Worm (Caenorhabditis elegans) whole organism, early embryonic: ENCODE measurements around the gene ttc-39B.
A peak's percentile ranks its signal among the peaks of the same experiment; 100 is the strongest.

Experiments
- B0310.2 ChIP-seq: sonication (generic microtip); optimal IDR thresholded peaks from 2 replicates; lab custom pipeline; 2016; ENCODE audit warnings: mild to moderate bottlenecking, missing genetic modification characterization, missing compliant biosample characterization
- F13C5.2 ChIP-seq: sonication (generic microtip); optimal IDR thresholded peaks from 2 replicates; lab custom pipeline; 2017; ENCODE audit warnings: mild to moderate bottlenecking, missing genetic modification characterization, inconsistent platforms, missing compliant biosample characterization
- aly-1 ChIP-seq: sonication (generic microtip); optimal IDR thresholded peaks from 2 replicates; lab custom pipeline; 2016; ENCODE audit warnings: missing genetic modification characterization, missing compliant biosample characterization
- ama-1 ChIP-seq: fragments of 150-350 bp; optimal IDR thresholded peaks from 2 replicates; lab custom pipeline; 2014
- ceh-13 ChIP-seq: fragments of 200-800 bp; sonication (Bioruptor generic); optimal IDR thresholded peaks from 2 replicates; lab custom pipeline; 2018; ENCODE audit warnings: mild to moderate bottlenecking, missing genetic modification characterization, missing compliant biosample characterization
- ceh-36 ChIP-seq: sonication (generic microtip); optimal IDR thresholded peaks from 2 replicates; lab custom pipeline; 2016; ENCODE audit warnings: missing genetic modification characterization, inconsistent platforms, missing compliant biosample characterization
- ets-7 ChIP-seq: sonication (generic microtip); optimal IDR thresholded peaks from 2 replicates; lab custom pipeline; 2016; ENCODE audit warnings: missing genotype, missing genetic modification characterization, missing compliant biosample characterization
- flt-1 ChIP-seq: fragments of 200-800 bp; sonication (Bioruptor generic); IDR thresholded peaks from 2 replicates; pipeline ENCODE4 v1.3.6; 2022; ENCODE audit warnings: missing genetic modification characterization, missing compliant biosample characterization
- hmbx-1 ChIP-seq: sonication (generic microtip); optimal IDR thresholded peaks from 2 replicates; lab custom pipeline; 2016; ENCODE audit warnings: mild to moderate bottlenecking, missing genetic modification characterization, missing compliant biosample characterization
- hmg-4 ChIP-seq: fragments of 200-800 bp; sonication (Bioruptor generic); optimal IDR thresholded peaks from 2 replicates; lab custom pipeline; 2018; ENCODE audit warnings: mild to moderate bottlenecking, missing genetic modification characterization, missing compliant biosample characterization
- hnd-1 ChIP-seq: sonication (generic microtip); optimal IDR thresholded peaks from 2 replicates; lab custom pipeline; 2016; ENCODE audit warnings: missing genetic modification characterization, missing compliant biosample characterization
- pes-1 ChIP-seq: fragments of 200-800 bp; sonication (Bioruptor generic); IDR thresholded peaks from 2 replicates; pipeline ENCODE4 v1.3.6; 2022; ENCODE audit warnings: missing genetic modification reagents, missing genetic modification characterization, missing compliant biosample characterization
- scrt-1 ChIP-seq: fragments of 200-800 bp; sonication (Bioruptor generic); IDR thresholded peaks from 2 replicates; pipeline ENCODE4 v1.3.6; 2022; ENCODE audit warnings: missing genetic modification characterization, missing compliant biosample characterization
- sea-1 ChIP-seq: fragments of 200-800 bp; sonication (Bioruptor generic); conservative IDR thresholded peaks from 2 replicates; pipeline ENCODE4 v1.3.6; 2022; ENCODE audit warnings: missing genetic modification characterization, missing compliant biosample characterization
- tbx-11 ChIP-seq: fragments of 200-800 bp; sonication (Bioruptor generic); IDR thresholded peaks from 2 replicates; pipeline ENCODE4 v1.3.6; 2022; ENCODE audit warnings: missing genetic modification characterization, missing compliant biosample characterization
- tbx-37 ChIP-seq: fragments of 200-800 bp; sonication (Bioruptor generic); conservative IDR thresholded peaks from 2 replicates; pipeline ENCODE4 v1.3.6; 2022; ENCODE audit warnings: missing genetic modification reagents, missing genetic modification characterization, missing compliant biosample characterization
- tra-4 ChIP-seq: sonication (generic microtip); optimal IDR thresholded peaks from 2 replicates; lab custom pipeline; 2017; ENCODE audit warnings: missing genetic modification characterization, missing compliant biosample characterization

ttc-39B gene

DNA sequence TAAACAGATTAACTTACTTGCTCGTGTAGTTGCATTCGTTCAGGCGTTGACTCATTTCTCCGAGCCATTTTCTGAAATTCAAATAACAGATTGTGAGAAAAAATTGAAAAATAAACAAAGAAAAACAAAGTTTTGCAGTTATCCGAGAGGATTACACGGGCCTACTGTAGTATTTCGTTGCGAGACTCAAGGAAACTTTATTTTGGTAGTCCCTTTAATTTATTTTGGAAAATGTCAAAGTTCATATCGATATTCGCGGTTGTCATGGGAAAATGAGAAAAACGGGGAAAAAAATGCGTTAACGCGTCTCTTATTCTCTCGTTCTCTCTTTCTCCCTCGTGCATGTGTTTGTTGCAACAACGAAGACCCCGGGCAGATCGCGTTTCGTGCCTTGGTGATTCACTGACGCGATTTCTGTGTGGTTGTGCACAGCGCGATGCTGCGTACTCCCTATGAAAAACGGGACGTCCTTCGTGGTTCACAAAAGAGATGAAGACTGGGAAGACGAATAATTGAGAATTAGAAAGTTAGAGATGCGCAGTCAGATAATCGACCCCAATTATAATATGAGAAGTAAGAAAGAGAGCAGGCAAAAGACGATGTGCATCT is 2.5 kb downstream of the ttc-39B start, which contains the start of gene set-4:
Gene set-4, minus strand, starts transcription at position 120 of the 609 bp plus-strand sequence.
- TF ChIP-seq hmg-4 (GFP tag; lab: Kevin White, UChicago) (peak; percentile 82), sea-1 (GFP tag; lab: Robert Waterston, UW) (0 out of 2 replicates have a peak, but pooled peaks have one; percentile 20), ceh-36 (peak; percentile 31), ceh-13 (no peak), flt-1 (GFP tag; lab: Robert Waterston, UW) (no peak), F13C5.2 (tag; lab: Kevin White, UChicago) (peak; percentile 79)

DNA sequence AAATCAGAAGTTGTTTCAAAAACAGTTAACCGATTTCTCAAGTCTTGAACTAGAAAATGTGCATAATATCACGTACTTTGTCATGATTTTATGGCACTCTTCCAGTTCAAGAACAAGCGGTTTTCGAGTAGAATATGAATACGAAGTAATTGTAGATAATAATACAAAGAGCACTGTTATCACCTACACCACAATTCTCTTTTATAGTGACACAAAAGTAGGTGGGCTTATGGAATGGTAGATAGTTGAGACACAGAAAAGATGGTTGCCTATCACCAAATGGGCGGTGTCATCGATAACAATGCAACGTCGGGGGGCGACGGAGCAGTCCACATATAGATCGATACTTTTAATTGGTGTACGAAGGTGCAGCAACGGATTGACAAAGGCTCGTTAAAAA is 5.1 kb downstream of the ttc-39B start:
- no peak for TF ChIP-seq tra-4 (tag; lab: Kevin White, UChicago)
- no peak for TF ChIP-seq hmbx-1 (tag; lab: Kevin White, UChicago)
- no peak for TF ChIP-seq ama-1
- TF ChIP-seq hmg-4 (GFP tag; lab: Kevin White, UChicago): no peak
- TF ChIP-seq ceh-13: no peak
- TF ChIP-seq tbx-11 (GFP tag; lab: Robert Waterston, UW): no peak
- TF ChIP-seq ceh-36: no peak
- TF ChIP-seq ets-7 (tag; lab: Kevin White, UChicago): no peak
- no peak for TF ChIP-seq B0310.2 (tag; lab: Kevin White, UChicago)
- TF ChIP-seq hnd-1 (tag; lab: Kevin White, UChicago): no peak
- TF ChIP-seq sea-1 (GFP tag; lab: Robert Waterston, UW): no peak
- no peak for TF ChIP-seq F13C5.2 (tag; lab: Kevin White, UChicago)
- TF ChIP-seq aly-1: no peak
- no peak for TF ChIP-seq flt-1 (GFP tag; lab: Robert Waterston, UW)

DNA sequence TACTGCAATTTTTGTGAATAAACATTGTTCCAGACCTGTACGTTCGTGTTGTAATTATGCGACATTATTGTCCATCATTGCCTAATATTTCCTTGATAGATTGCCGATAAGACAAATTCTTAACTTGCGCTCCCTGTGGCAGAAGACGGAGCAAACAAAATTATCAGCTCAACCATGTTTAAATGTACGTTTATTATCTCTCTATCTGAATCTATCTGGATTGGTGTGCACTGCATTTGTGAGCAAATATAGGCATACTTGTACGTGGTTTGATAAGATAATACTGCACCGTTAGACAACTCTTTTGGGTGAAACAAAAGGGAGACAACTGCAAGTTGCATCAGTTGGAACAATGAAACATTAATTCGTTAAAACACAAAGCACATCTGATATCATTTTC is 6.5 kb downstream of the ttc-39B start:
- no peak for TF ChIP-seq ama-1
- no peak for TF ChIP-seq ceh-36
- TF ChIP-seq tra-4 (tag; lab: Kevin White, UChicago): no peak
- no peak for TF ChIP-seq hnd-1 (tag; lab: Kevin White, UChicago)
- TF ChIP-seq flt-1 (GFP tag; lab: Robert Waterston, UW): no peak
- TF ChIP-seq tbx-11 (GFP tag; lab: Robert Waterston, UW): no peak
- no peak for TF ChIP-seq ceh-13
- no peak for TF ChIP-seq scrt-1 (GFP tag; lab: Robert Waterston, UW)
- TF ChIP-seq tbx-37: no peak
- TF ChIP-seq ets-7 (tag; lab: Kevin White, UChicago): no peak
- TF ChIP-seq hmbx-1 (tag; lab: Kevin White, UChicago): no peak
- no peak for TF ChIP-seq B0310.2 (tag; lab: Kevin White, UChicago)
- no peak for TF ChIP-seq hmg-4 (GFP tag; lab: Kevin White, UChicago)

DNA sequence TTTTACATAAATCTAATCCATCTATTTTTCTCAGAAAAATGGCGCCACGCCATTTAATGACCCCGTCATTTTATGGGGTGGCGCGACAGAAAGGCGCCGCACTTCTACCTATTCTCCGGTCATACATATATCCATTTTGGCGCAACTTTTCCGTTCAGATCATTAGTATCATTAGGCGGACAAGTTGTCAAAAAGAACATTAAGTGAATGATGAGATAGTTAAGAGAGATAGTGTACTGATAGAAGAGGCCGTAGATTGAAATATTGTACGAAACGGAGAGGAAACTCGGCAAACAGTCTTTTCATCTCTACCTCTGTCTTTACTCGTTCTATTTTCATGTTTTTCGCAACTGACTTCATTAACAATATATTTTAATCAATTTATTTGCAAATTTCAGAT is 9.7 kb downstream of the ttc-39B start, which contains the start of gene sma-6:
Gene sma-6, plus strand, starts transcription at position 399 of the 400 bp plus-strand sequence.
- TF ChIP-seq B0310.2 (tag; lab: Kevin White, UChicago) (no peak), ceh-36 (no peak), ama-1 (no peak), tbx-11 (GFP tag; lab: Robert Waterston, UW) (no peak), hnd-1 (tag; lab: Kevin White, UChicago) (no peak), tbx-37 (no peak), hmbx-1 (tag; lab: Kevin White, UChicago) (no peak), sea-1 (GFP tag; lab: Robert Waterston, UW) (no peak), F13C5.2 (tag; lab: Kevin White, UChicago) (no peak), flt-1 (GFP tag; lab: Robert Waterston, UW) (no peak), aly-1 (no peak), tra-4 (tag; lab: Kevin White, UChicago) (no peak), pes-1 (GFP tag; lab: Robert Waterston, UW) (no peak), ceh-13 (no peak), scrt-1 (GFP tag; lab: Robert Waterston, UW) (no peak), hmg-4 (GFP tag; lab: Kevin White, UChicago) (no peak), ets-7 (tag; lab: Kevin White, UChicago) (no peak)

DNA sequence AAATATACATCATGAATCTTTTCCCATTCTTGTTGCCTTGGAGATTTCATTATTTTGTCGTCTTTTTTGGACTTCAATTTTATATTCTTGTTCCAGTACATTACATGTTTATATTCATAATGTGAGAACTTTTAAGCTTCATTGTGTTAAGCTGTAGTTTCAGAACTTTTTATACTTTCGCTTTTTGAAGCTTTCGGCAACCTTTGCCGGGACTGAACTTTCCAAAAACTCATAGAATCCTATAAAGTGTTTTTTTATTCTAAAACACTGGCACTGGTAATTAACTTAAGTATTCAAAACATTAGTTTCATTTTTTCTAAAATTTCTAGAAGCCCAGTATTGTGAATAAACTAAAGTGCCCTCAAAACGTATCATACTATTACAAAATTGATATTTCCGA is 10.8 kb downstream of the ttc-39B start, which contains the start of gene C32D5.4:
Gene C32D5.4, minus strand, starts transcription at position 101 of the 400 bp plus-strand sequence.
- no peak for TF ChIP-seq flt-1 (GFP tag; lab: Robert Waterston, UW)
- TF ChIP-seq hmbx-1 (tag; lab: Kevin White, UChicago): no peak
- no peak for TF ChIP-seq aly-1
- no peak for TF ChIP-seq hmg-4 (GFP tag; lab: Kevin White, UChicago)
- TF ChIP-seq tra-4 (tag; lab: Kevin White, UChicago): no peak
- no peak for TF ChIP-seq ceh-13
- TF ChIP-seq tbx-11 (GFP tag; lab: Robert Waterston, UW): no peak
- no peak for TF ChIP-seq ets-7 (tag; lab: Kevin White, UChicago)
- no peak for TF ChIP-seq hnd-1 (tag; lab: Kevin White, UChicago)
- TF ChIP-seq ceh-36: no peak
- TF ChIP-seq pes-1 (GFP tag; lab: Robert Waterston, UW): no peak
- no peak for TF ChIP-seq F13C5.2 (tag; lab: Kevin White, UChicago)
- TF ChIP-seq tbx-37: no peak
- TF ChIP-seq B0310.2 (tag; lab: Kevin White, UChicago): no peak
- no peak for TF ChIP-seq sea-1 (GFP tag; lab: Robert Waterston, UW)
- no peak for TF ChIP-seq scrt-1 (GFP tag; lab: Robert Waterston, UW)
- TF ChIP-seq ama-1: no peak

DNA sequence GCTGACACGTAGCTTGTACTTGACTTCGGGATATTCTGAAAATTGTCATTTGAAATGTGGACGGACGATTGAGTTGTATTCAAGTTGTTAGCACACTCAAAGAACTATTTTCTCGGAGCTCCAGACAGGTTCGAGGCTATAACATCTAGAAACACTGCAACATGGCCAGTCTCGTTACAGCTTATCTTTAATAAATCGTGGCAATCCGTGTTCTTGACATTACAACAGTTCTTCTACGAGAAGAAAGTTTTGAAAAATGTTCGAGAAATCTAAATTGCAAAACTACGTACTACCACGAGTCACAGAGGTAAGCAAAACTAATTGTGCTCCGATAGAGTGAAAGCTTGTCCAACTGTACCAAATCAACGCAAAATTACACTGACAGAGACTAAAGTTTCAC is 11.7 kb downstream of the ttc-39B start:
- TF ChIP-seq ets-7 (tag; lab: Kevin White, UChicago) (no peak), flt-1 (GFP tag; lab: Robert Waterston, UW) (no peak), aly-1 (no peak), hnd-1 (tag; lab: Kevin White, UChicago) (no peak), F13C5.2 (tag; lab: Kevin White, UChicago) (no peak), hmbx-1 (tag; lab: Kevin White, UChicago) (no peak), hmg-4 (GFP tag; lab: Kevin White, UChicago) (no peak), B0310.2 (tag; lab: Kevin White, UChicago) (no peak), ceh-13 (no peak), scrt-1 (GFP tag; lab: Robert Waterston, UW) (no peak), tbx-11 (GFP tag; lab: Robert Waterston, UW) (no peak), tbx-37 (no peak), ama-1 (no peak), ceh-36 (no peak), tra-4 (tag; lab: Kevin White, UChicago) (no peak), sea-1 (GFP tag; lab: Robert Waterston, UW) (no peak), pes-1 (GFP tag; lab: Robert Waterston, UW) (no peak)
